Worm (Caenorhabditis elegans) whole organism, early embryonic: ENCODE results near the gene yju-2.

Experiments used
- aly-1 ChIP-seq: sonication (generic microtip); optimal IDR thresholded peaks from 2 replicates; lab custom pipeline; 2016; ENCODE audit warnings: missing genetic modification characterization, missing compliant biosample characterization
- ama-1 ChIP-seq: fragments of 150-350 bp; optimal IDR thresholded peaks from 2 replicates; lab custom pipeline; 2014
- ceh-36 ChIP-seq: sonication (generic microtip); optimal IDR thresholded peaks from 2 replicates; lab custom pipeline; 2016; ENCODE audit warnings: missing genetic modification characterization, inconsistent platforms, missing compliant biosample characterization
- flt-1 ChIP-seq: fragments of 200-800 bp; sonication (Bioruptor generic); IDR thresholded peaks from 2 replicates; pipeline ENCODE4 v1.3.6; 2022; ENCODE audit warnings: missing genetic modification characterization, missing compliant biosample characterization
- hmbx-1 ChIP-seq: sonication (generic microtip); optimal IDR thresholded peaks from 2 replicates; lab custom pipeline; 2016; ENCODE audit warnings: mild to moderate bottlenecking, missing genetic modification characterization, missing compliant biosample characterization
- hnd-1 ChIP-seq: sonication (generic microtip); optimal IDR thresholded peaks from 2 replicates; lab custom pipeline; 2016; ENCODE audit warnings: missing genetic modification characterization, missing compliant biosample characterization
- sea-1 ChIP-seq: fragments of 200-800 bp; sonication (Bioruptor generic); conservative IDR thresholded peaks from 2 replicates; pipeline ENCODE4 v1.3.6; 2022; ENCODE audit warnings: missing genetic modification characterization, missing compliant biosample characterization
- tbx-11 ChIP-seq: fragments of 200-800 bp; sonication (Bioruptor generic); IDR thresholded peaks from 2 replicates; pipeline ENCODE4 v1.3.6; 2022; ENCODE audit warnings: missing genetic modification characterization, missing compliant biosample characterization
- tbx-37 ChIP-seq: fragments of 200-800 bp; sonication (Bioruptor generic); conservative IDR thresholded peaks from 2 replicates; pipeline ENCODE4 v1.3.6; 2022; ENCODE audit warnings: missing genetic modification reagents, missing genetic modification characterization, missing compliant biosample characterization

DNA sequence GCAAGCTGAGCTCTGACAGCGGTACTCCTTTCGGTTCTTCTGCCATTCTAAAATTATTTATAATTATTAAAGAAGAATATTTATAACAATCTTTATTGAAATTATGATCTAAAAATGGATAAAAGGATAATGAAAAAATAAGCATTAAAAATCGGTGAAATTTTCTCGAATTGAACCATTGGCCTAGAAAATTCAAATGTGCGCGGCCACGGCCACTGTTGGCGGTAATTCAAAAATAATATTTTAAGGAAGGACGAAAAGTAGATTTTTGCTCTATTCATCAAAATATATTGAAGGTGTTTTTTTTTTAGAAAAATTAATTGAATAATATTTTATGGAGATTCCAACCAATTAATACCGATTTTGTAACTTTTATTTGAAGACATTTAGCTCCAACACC is 14.7 kb downstream of the yju-2 start, which contains the start of gene pfd-5:
- TF ChIP-seq hnd-1 (tag; lab: Kevin White, UChicago) (no peak), sea-1 (GFP tag; lab: Robert Waterston, UW) (0 out of 2 replicates have a peak, but pooled peaks have one; percentile 11), ama-1 (lab: Kevin White, UChicago) (no peak), aly-1 (tag; lab: Kevin White, UChicago) (no peak), ceh-36 (tag; lab: Kevin White, UChicago) (no peak), hmbx-1 (tag; lab: Kevin White, UChicago) (peak; percentile 0), flt-1 (GFP tag; lab: Robert Waterston, UW) (no peak), tbx-11 (GFP tag; lab: Robert Waterston, UW) (no peak), tbx-37 (GFP tag; lab: Robert Waterston, UW) (peak; percentile 95)
